Worm (Caenorhabditis elegans) whole organism, L1 larva: ENCODE results near the gene tofu-7.

ENCODE experiments used
- C16A3.4 ChIP-seq: fragments of 150-350 bp; optimal IDR thresholded peaks from 2 replicates; lab custom pipeline; 2014; ENCODE audit warnings: missing biosample characterization, missing genetic modification characterization
- Y116A8C.19 ChIP-seq: sonication (generic microtip); optimal IDR thresholded peaks from 2 replicates; lab custom pipeline; 2016; ENCODE audit warnings: missing compliant biosample characterization, missing genetic modification characterization, borderline replicate concordance
- alr-1 ChIP-seq: fragments of 200-800 bp; sonication (Bioruptor generic); optimal IDR thresholded peaks from 2 replicates; lab custom pipeline; 2018; ENCODE audit warnings: borderline replicate concordance, mild to moderate bottlenecking, missing genetic modification characterization, missing compliant biosample characterization
- aly-2 ChIP-seq: fragments of 150-350 bp; optimal IDR thresholded peaks from 2 replicates; lab custom pipeline; 2014; ENCODE audit warnings: missing biosample characterization, missing genetic modification characterization
- ceh-8 ChIP-seq: fragments of 200-800 bp; sonication (Bioruptor generic); optimal IDR thresholded peaks from 2 replicates; lab custom pipeline; 2018; ENCODE audit warnings: mild to moderate bottlenecking, missing genetic modification characterization, moderate library complexity, missing compliant biosample characterization
- ceh-82 ChIP-seq, 3 experiments: fragments of 150-350 bp in 1 of 3; sonication (generic microtip) in 2 of 3; optimal IDR thresholded peaks; 2 replicates each; lab custom pipeline; 2014 to 2017; ENCODE audit warnings: missing biosample characterization in 3 of 3, missing genetic modification characterization in 3 of 3
- ceh-90 ChIP-seq: sonication (generic microtip); optimal IDR thresholded peaks from 2 replicates; lab custom pipeline; 2016; ENCODE audit warnings: missing genetic modification characterization, missing compliant biosample characterization
- dsc-1 ChIP-seq: sonication (generic microtip); optimal IDR thresholded peaks from 2 replicates; lab custom pipeline; 2016; ENCODE audit warnings: mild to moderate bottlenecking, missing genetic modification characterization, missing compliant biosample characterization
- efl-1 ChIP-seq, 4 experiments: fragments of 150-350 bp; optimal IDR thresholded peaks in 3 of 4; peaks in 1 of 4; 1 replicate in 1 of 4; 2 replicates in 3 of 4; lab custom pipeline; 2014; ENCODE audit warnings: missing biosample characterization in 2 of 4, missing genetic modification characterization in 2 of 4, missing genetic modification reagents in 2 of 4
- ets-5 ChIP-seq: fragments of 200-800 bp; sonication (Bioruptor generic); IDR thresholded peaks from 2 replicates; pipeline ENCODE4 v1.3.6; 2022; ENCODE audit warnings: missing genetic modification characterization, missing compliant biosample characterization
- fkh-10 ChIP-seq: sonication (generic microtip); optimal IDR thresholded peaks from 2 replicates; lab custom pipeline; 2017; ENCODE audit warnings: missing biosample characterization, missing genetic modification reagents, missing genetic modification characterization
- fkh-4 ChIP-seq: sonication (generic microtip); optimal IDR thresholded peaks from 2 replicates; lab custom pipeline; 2016; ENCODE audit warnings: missing compliant biosample characterization, missing genetic modification characterization, borderline replicate concordance
- fkh-8 ChIP-seq: sonication (generic microtip); optimal IDR thresholded peaks from 2 replicates; lab custom pipeline; 2016; ENCODE audit warnings: mild to moderate bottlenecking, missing genetic modification characterization, missing compliant biosample characterization
- grh-1 ChIP-seq: fragments of 200-800 bp; sonication (Bioruptor generic); IDR thresholded peaks from 2 replicates; pipeline ENCODE4 v1.3.6; 2022; ENCODE audit warnings: missing genetic modification reagents, missing genetic modification characterization, missing compliant biosample characterization
- hlh-17 ChIP-seq: fragments of 200-800 bp; sonication (Bioruptor generic); optimal IDR thresholded peaks from 2 replicates; lab custom pipeline; 2018; ENCODE audit warnings: missing genetic modification characterization, mild to moderate bottlenecking, missing compliant biosample characterization, moderate library complexity, borderline replicate concordance
- hlh-4 ChIP-seq: sonication (generic microtip); optimal IDR thresholded peaks from 2 replicates; lab custom pipeline; 2016; ENCODE audit warnings: mild to moderate bottlenecking, missing genetic modification characterization, missing compliant biosample characterization
- hpl-2 ChIP-seq: fragments of 150-350 bp; optimal IDR thresholded peaks from 2 replicates; lab custom pipeline; 2014; ENCODE audit warnings: missing biosample characterization, missing genetic modification reagents, missing genetic modification characterization
- irx-1 ChIP-seq: sonication (generic microtip); optimal IDR thresholded peaks from 2 replicates; lab custom pipeline; 2016; ENCODE audit warnings: missing genetic modification characterization, missing compliant biosample characterization
- lin-14 ChIP-seq: fragments of 200-800 bp; sonication (Bioruptor generic); optimal IDR thresholded peaks from 2 replicates; lab custom pipeline; 2018; ENCODE audit warnings: mild to moderate bottlenecking, missing genetic modification characterization, moderate library complexity, missing compliant biosample characterization
- lin-15B ChIP-seq: fragments of 150-350 bp; sonication (generic microtip); optimal IDR thresholded peaks from 3 replicates; lab custom pipeline; 2014; ENCODE audit warnings: missing biosample characterization, missing genetic modification characterization
- lin-35 ChIP-seq, 2 experiments: fragments of 150-350 bp; optimal IDR thresholded peaks; 2 replicates each; lab custom pipeline; 2014; ENCODE audit warnings: missing biosample characterization in 2 of 2, missing genetic modification characterization in 2 of 2, missing genetic modification reagents in 2 of 2
- lin-39 ChIP-seq: fragments of 150-350 bp; optimal IDR thresholded peaks from 2 replicates; lab custom pipeline; 2014; ENCODE audit warnings: missing biosample characterization, missing genetic modification reagents, missing genetic modification characterization
- lir-3 ChIP-seq: sonication (generic microtip); optimal IDR thresholded peaks from 2 replicates; lab custom pipeline; 2016; ENCODE audit warnings: mild to moderate bottlenecking, missing genetic modification characterization, moderate library complexity, missing compliant biosample characterization; ENCODE audit not compliant: poor library complexity
- lsy-2 ChIP-seq, 2 experiments: fragments of 150-350 bp; optimal IDR thresholded peaks; 2 replicates each; lab custom pipeline; 2014; ENCODE audit warnings: missing biosample characterization in 2 of 2, missing genetic modification characterization in 2 of 2
- nhr-12 ChIP-seq: sonication (generic microtip); optimal IDR thresholded peaks from 2 replicates; lab custom pipeline; 2017; ENCODE audit warnings: missing biosample characterization, missing genetic modification characterization
- nhr-19 ChIP-seq: fragments of 200-800 bp; sonication (Bioruptor generic); conservative IDR thresholded peaks from 2 replicates; pipeline ENCODE4 v1.3.6; 2022; ENCODE audit warnings: missing genetic modification characterization, missing compliant biosample characterization
- nhr-20 ChIP-seq: sonication (generic microtip); optimal IDR thresholded peaks from 2 replicates; lab custom pipeline; 2016; ENCODE audit warnings: mild to moderate bottlenecking, missing genetic modification characterization, missing compliant biosample characterization
- nhr-28 ChIP-seq: fragments of 150-350 bp; optimal IDR thresholded peaks from 2 replicates; lab custom pipeline; 2014; ENCODE audit warnings: missing biosample characterization, missing genetic modification characterization
- nhr-47 ChIP-seq: sonication (generic microtip); optimal IDR thresholded peaks from 2 replicates; lab custom pipeline; 2016; ENCODE audit warnings: mild to moderate bottlenecking, missing genetic modification characterization, moderate library complexity, missing compliant biosample characterization
- nhr-71 ChIP-seq: sonication (generic microtip); optimal IDR thresholded peaks from 2 replicates; lab custom pipeline; 2016; ENCODE audit warnings: mild to moderate bottlenecking, missing genetic modification characterization, moderate library complexity, missing compliant biosample characterization
- nhr-77 ChIP-seq: fragments of 150-350 bp; optimal IDR thresholded peaks from 2 replicates; lab custom pipeline; 2014; ENCODE audit warnings: missing biosample characterization, missing genetic modification characterization
- nhr-85 ChIP-seq: sonication (generic microtip); peaks from one replicate; lab custom pipeline; 2016; ENCODE audit warnings: missing genetic modification characterization, inconsistent platforms, missing compliant biosample characterization
- nhr-90 ChIP-seq: sonication (generic microtip); optimal IDR thresholded peaks from 2 replicates; lab custom pipeline; 2016; ENCODE audit warnings: mild to moderate bottlenecking, missing genetic modification characterization, missing compliant biosample characterization; ENCODE audit not compliant: poor library complexity
- pag-3 ChIP-seq: sonication (generic microtip); optimal IDR thresholded peaks from 2 replicates; lab custom pipeline; 2017; ENCODE audit warnings: missing genetic modification characterization, mild to moderate bottlenecking, missing compliant biosample characterization, antibody characterized with exemption, borderline replicate concordance; ENCODE audit not compliant: insufficient read depth
- pax-3 ChIP-seq: fragments of 200-800 bp; sonication (Bioruptor generic); optimal IDR thresholded peaks from 2 replicates; lab custom pipeline; 2018; ENCODE audit warnings: mild to moderate bottlenecking, missing genetic modification characterization, moderate library complexity, missing compliant biosample characterization
- snu-23 ChIP-seq: sonication (generic microtip); optimal IDR thresholded peaks from 2 replicates; lab custom pipeline; 2016; ENCODE audit warnings: missing genetic modification characterization, missing compliant biosample characterization
- sox-4 ChIP-seq: sonication (generic microtip); optimal IDR thresholded peaks from 2 replicates; lab custom pipeline; 2016; ENCODE audit warnings: missing genetic modification characterization, missing compliant biosample characterization
- swsn-7 ChIP-seq: sonication (generic microtip); optimal IDR thresholded peaks from 2 replicates; lab custom pipeline; 2016; ENCODE audit warnings: missing genetic modification characterization, missing compliant biosample characterization
- unc-62 ChIP-seq: fragments of 150-350 bp; optimal IDR thresholded peaks from 2 replicates; lab custom pipeline; 2014; ENCODE audit warnings: missing biosample characterization, missing genetic modification reagents, missing genetic modification characterization
- unc-86 ChIP-seq: sonication (generic microtip); optimal IDR thresholded peaks from 2 replicates; lab custom pipeline; 2016; ENCODE audit warnings: missing genetic modification characterization, missing compliant biosample characterization
- unc-98 ChIP-seq: fragments of 200-800 bp; sonication (Bioruptor generic); IDR thresholded peaks from 2 replicates; pipeline ENCODE4 v1.3.6; 2022; ENCODE audit warnings: missing genetic modification characterization, missing compliant biosample characterization
- vab-15 ChIP-seq: sonication (generic microtip); optimal IDR thresholded peaks from 2 replicates; lab custom pipeline; 2017; ENCODE audit warnings: missing genotype, mild to moderate bottlenecking, missing genetic modification characterization, missing compliant biosample characterization
- ztf-11 ChIP-seq, 2 experiments: sonication (generic microtip); optimal IDR thresholded peaks; 2 replicates each; lab custom pipeline; 2016 to 2017; ENCODE audit warnings: missing genetic modification characterization in 2 of 2, missing biosample characterization in 1 of 2, missing compliant biosample characterization in 1 of 2

tofu-7 gene

DNA sequence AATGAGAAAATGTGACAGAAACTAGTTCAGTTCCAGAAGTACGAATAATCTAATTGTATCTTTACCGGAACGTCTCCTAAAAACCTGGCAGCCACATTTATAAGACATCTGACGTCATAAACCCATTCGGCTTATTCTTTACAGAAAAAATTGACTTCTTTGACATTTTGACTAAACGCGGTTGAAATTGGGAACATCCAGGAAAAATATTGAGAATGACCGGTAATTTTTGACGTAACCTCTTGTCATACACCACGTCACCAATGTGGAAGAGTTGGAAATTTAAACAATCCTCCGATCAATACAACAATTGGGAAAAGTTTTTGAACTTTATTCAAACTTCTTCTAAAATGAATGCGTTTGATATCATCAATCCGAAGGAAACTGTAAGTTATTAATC is 6.2 kb upstream of the tofu-7 start, which contains the start of gene ZK418.2:
Gene ZK418.2 (plus strand): TSS at position 301 of the 400 bp plus-strand sequence.
- TF ChIP-seq C16A3.4 (tag; lab: Kevin White, UChicago) (no peak), ceh-90 (tag; lab: Kevin White, UChicago) (no peak), unc-98 (GFP tag; lab: Robert Waterston, UW) (no peak), irx-1 (tag; lab: Kevin White, UChicago) (no peak), hpl-2 (no peak)

DNA sequence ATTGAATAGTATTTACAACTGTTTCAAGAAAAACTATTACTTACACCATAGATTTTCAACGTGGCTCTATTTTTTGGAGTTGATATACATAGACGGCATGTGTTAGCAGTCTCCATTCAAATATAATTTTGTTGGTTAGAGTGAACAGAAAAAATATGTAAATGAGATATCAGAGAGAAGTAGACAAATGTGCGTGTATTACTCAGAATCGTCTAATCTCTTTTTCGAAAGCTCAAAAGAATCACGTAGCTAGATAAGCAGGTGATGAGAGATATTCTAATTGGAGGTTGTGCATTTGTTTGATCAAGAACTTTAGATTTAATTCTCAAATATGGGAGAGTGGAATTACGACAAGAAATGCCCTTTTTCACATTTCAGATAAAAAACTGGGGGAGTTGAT is 5.7 kb upstream of the tofu-7 start, which contains the start of gene ZK418.10:
Gene ZK418.10 (minus strand): TSS at position 148 of the 400 bp plus-strand sequence.
- TF ChIP-seq nhr-47 (tag; lab: Kevin White, UChicago) (peak; percentile 67), nhr-20 (peak; percentile 24), sox-4 (tag; lab: Kevin White, UChicago) (peak; percentile 68), fkh-4 (no peak), aly-2 (tag; lab: Kevin White, UChicago) (no peak), lin-39 (no peak), nhr-12 (no peak), hlh-4 (tag; lab: Kevin White, UChicago) (no peak), unc-98 (GFP tag; lab: Robert Waterston, UW) (no peak), unc-62 (GFP tag; lab: Kevin White, UChicago) (no peak), unc-86 (no peak), ets-5 (no peak), nhr-77 (no peak), nhr-90 (tag; lab: Kevin White, UChicago) (no peak), nhr-28 (tag; lab: Kevin White, UChicago) (no peak), swsn-7 (peak; percentile 35), nhr-85 (tag; lab: Kevin White, UChicago) (no peak), fkh-10 (no peak), vab-15 (tag; lab: Kevin White, UChicago) (no peak), fkh-8 (tag; lab: Kevin White, UChicago) (peak; percentile 91), grh-1 (GFP tag; lab: Robert Waterston, UW) (no peak), lsy-2 (tag; optimal IDR thresholded peaks at IDR 0.05; lab: Kevin White, UChicago) (peak in 1 of 2 experiments; percentile 21), ceh-8 (GFP tag; lab: Kevin White, UChicago) (no peak), lir-3 (tag; lab: Kevin White, UChicago) (no peak), lin-35 (GFP tag; optimal IDR thresholded peaks at IDR 0.05; lab: Kevin White, UChicago) (no peak), lin-15B (tag; lab: Kevin White, UChicago) (no peak), lin-14 (GFP tag; lab: Kevin White, UChicago) (no peak), dsc-1 (tag; lab: Kevin White, UChicago) (peak; percentile 97), snu-23 (GFP tag; lab: Kevin White, UChicago) (no peak), hlh-17 (GFP tag; lab: Kevin White, UChicago) (no peak), pax-3 (peak; percentile 45), nhr-71 (tag; lab: Kevin White, UChicago) (peak; percentile 65), pag-3 (tag; lab: Kevin White, UChicago) (no peak), nhr-19 (no peak), efl-1 (optimal IDR thresholded peaks at IDR 0.05; lab: Kevin White, UChicago) (no peak), efl-1 (GFP tag; optimal IDR thresholded peaks at IDR 0.05 in 1 of 2; lab: Kevin White, UChicago) (peak in 1 of 2 experiments; percentile 45), ztf-11 (tag; optimal IDR thresholded peaks at IDR 0.05; lab: Kevin White, UChicago) (no peak), ceh-82 (tag; optimal IDR thresholded peaks at IDR 0.05; lab: Kevin White, UChicago) (no peak), alr-1 (tag; lab: Kevin White, UChicago) (no peak), Y116A8C.19 (tag; lab: Kevin White, UChicago) (no peak)
